Worm (Caenorhabditis elegans) whole organism, L4 larva: Measurements from ENCODE around the gene Y39B6A.34.

Experiments used
- F10B5.3 ChIP-seq: sonication (generic microtip); optimal IDR thresholded peaks from 2 replicates; lab custom pipeline; 2016; ENCODE audit warnings: mild to moderate bottlenecking, missing genetic modification characterization, missing compliant biosample characterization
- ZK546.5 ChIP-seq, 2 experiments: sonication (generic microtip); optimal IDR thresholded peaks; 2 replicates each; lab custom pipeline; 2017; ENCODE audit warnings: missing biosample characterization in 2 of 2, missing genetic modification characterization in 2 of 2
- aly-2 ChIP-seq: sonication (generic microtip); optimal IDR thresholded peaks from 2 replicates; lab custom pipeline; 2018; ENCODE audit warnings: missing biosample characterization, missing genetic modification characterization
- lin-13 ChIP-seq: fragments of 150-350 bp; optimal IDR thresholded peaks from 2 replicates; lab custom pipeline; 2014; ENCODE audit warnings: missing biosample characterization, missing genetic modification reagents, missing genetic modification characterization
- lin-39 ChIP-seq: fragments of 150-350 bp; optimal IDR thresholded peaks from 2 replicates; lab custom pipeline; 2014; ENCODE audit warnings: missing biosample characterization, missing genetic modification reagents, missing genetic modification characterization
- nhr-25 ChIP-seq: sonication (generic microtip); optimal IDR thresholded peaks from 2 replicates; lab custom pipeline; 2017; ENCODE audit warnings: missing genetic modification characterization, mild to moderate bottlenecking, missing compliant biosample characterization, antibody characterized with exemption, moderate library complexity, borderline replicate concordance; ENCODE audit not compliant: insufficient read depth
- nhr-42 ChIP-seq: fragments of 200-800 bp; sonication (Bioruptor generic); IDR thresholded peaks from 2 replicates; pipeline ENCODE4 v1.3.6; 2022; ENCODE audit warnings: missing genetic modification characterization, missing compliant biosample characterization
- nhr-6 ChIP-seq: fragments of 150-350 bp; optimal IDR thresholded peaks from 2 replicates; lab custom pipeline; 2014; ENCODE audit warnings: missing biosample characterization, missing genetic modification characterization
- nhr-77 ChIP-seq: fragments of 150-350 bp; optimal IDR thresholded peaks from 2 replicates; lab custom pipeline; 2014; ENCODE audit warnings: missing biosample characterization, missing genetic modification characterization
- pqm-1 ChIP-seq: sonication (generic microtip); optimal IDR thresholded peaks from 2 replicates; lab custom pipeline; 2017; ENCODE audit warnings: missing biosample characterization, missing genetic modification characterization
- snpc-1.2 ChIP-seq: fragments of 200-800 bp; sonication (Bioruptor generic); IDR thresholded peaks from 2 replicates; pipeline ENCODE4 v1.3.6; 2022; ENCODE audit warnings: missing genetic modification reagents, missing genetic modification characterization, missing compliant biosample characterization
- unc-39 ChIP-seq: sonication (generic microtip); optimal IDR thresholded peaks from 2 replicates; lab custom pipeline; 2017; ENCODE audit warnings: missing biosample characterization, missing genetic modification characterization

ce11 chrV:19042256-19042655, 41.4 kb downstream of the Y39B6A.34 start, which contains the start of gene asp-16:
- TF ChIP-seq lin-13 (GFP tag; lab: Kevin White, UChicago) (no peak), unc-39 (tag; lab: Kevin White, UChicago) (no peak), nhr-25 (no peak), nhr-77 (tag; lab: Kevin White, UChicago) (no peak), pqm-1 (tag; lab: Kevin White, UChicago) (no peak), lin-39 (tag; lab: Kevin White, UChicago) (no peak), ZK546.5 (tag; optimal IDR thresholded peaks at IDR 0.05; lab: Kevin White, UChicago) (no peak), nhr-6 (tag; lab: Kevin White, UChicago) (no peak), snpc-1.2 (GFP tag; lab: Robert Waterston, UW) (no peak), F10B5.3 (tag; lab: Kevin White, UChicago) (no peak), aly-2 (no peak), nhr-42 (GFP tag; lab: Robert Waterston, UW) (no peak)
